Fruit fly (Drosophila melanogaster): ENCODE measurements around the gene CG6051.

dm6 chr3R:27084528-27085052, 66.3 kb downstream of the CG6051 start:
- no peak for TF ChIP-seq Abd-B (GFP tag; optimal IDR thresholded peaks at IDR 0.05)
- TF ChIP-seq sage (GFP tag; optimal IDR thresholded peaks at IDR 0.05), result no peak
- TF ChIP-seq Myc (optimal IDR thresholded peaks at IDR 0.05), result no peak
- TF ChIP-seq Jra (GFP tag; optimal IDR thresholded peaks at IDR 0.05), result no peak
- TF ChIP-seq GATAd (GFP tag; optimal IDR thresholded peaks at IDR 0.05), result no peak
- no peak for TF ChIP-seq pan (optimal IDR thresholded peaks at IDR 0.05)
- TF ChIP-seq N (GFP tag; optimal IDR thresholded peaks at IDR 0.05), result no peak
- no peak for TF ChIP-seq sv (GFP tag; optimal IDR thresholded peaks at IDR 0.05)
- TF ChIP-seq Vsx2 (GFP tag; optimal IDR thresholded peaks at IDR 0.05; ENCODE audit: partially characterized antibody), result no peak
- no peak for TF ChIP-seq tai (GFP tag; optimal IDR thresholded peaks at IDR 0.05)

Measured in whole organism, wandering third instar larva.